Fruit fly (Drosophila melanogaster) whole organism: Measurements from ENCODE around the gene CG15406.

Experiments
- CG8478 ChIP-seq: fragments of >200 bp; optimal IDR thresholded peaks from 2 replicates; lab custom pipeline; 2018; ENCODE audit warnings: inconsistent platforms
- Dll ChIP-seq: fragments of >200 bp; optimal IDR thresholded peaks from 2 replicates; lab custom pipeline; 2017
- EcR ChIP-seq, 2 experiments: fragments of >200 bp; optimal IDR thresholded peaks; 2 replicates each; lab custom pipeline; 2017; ENCODE audit warnings: missing biosample characterization in 2 of 2, missing genetic modification characterization in 2 of 2, missing genetic modification reagents in 2 of 2
- pan ChIP-seq: fragments of >200 bp; optimal IDR thresholded peaks from 2 replicates; lab custom pipeline; 2017
- psq ChIP-seq: fragments of >200 bp; optimal IDR thresholded peaks from 2 replicates; lab custom pipeline; 2017
- usp ChIP-seq: fragments of >200 bp; optimal IDR thresholded peaks from 2 replicates; lab custom pipeline; 2017; ENCODE audit warnings: missing biosample characterization, missing genetic modification characterization, mixed read lengths

dm6 chr2L:3355791-3356190 is 46.8 kb downstream of the CG15406 start:
- no peak for TF ChIP-seq psq (lab: Kevin White, UChicago)
- no peak for TF ChIP-seq Dll
- TF ChIP-seq pan (lab: Kevin White, UChicago), result no peak
- no peak for TF ChIP-seq usp (GFP tag; lab: Kevin White, UChicago)
- no peak for TF ChIP-seq CG8478
- no peak for TF ChIP-seq EcR (GFP tag; optimal IDR thresholded peaks at IDR 0.05; lab: Kevin White, UChicago)
